Worm (Caenorhabditis elegans): ENCODE data around the gene T06E8.2.

T06E8.2 gene

DNA sequence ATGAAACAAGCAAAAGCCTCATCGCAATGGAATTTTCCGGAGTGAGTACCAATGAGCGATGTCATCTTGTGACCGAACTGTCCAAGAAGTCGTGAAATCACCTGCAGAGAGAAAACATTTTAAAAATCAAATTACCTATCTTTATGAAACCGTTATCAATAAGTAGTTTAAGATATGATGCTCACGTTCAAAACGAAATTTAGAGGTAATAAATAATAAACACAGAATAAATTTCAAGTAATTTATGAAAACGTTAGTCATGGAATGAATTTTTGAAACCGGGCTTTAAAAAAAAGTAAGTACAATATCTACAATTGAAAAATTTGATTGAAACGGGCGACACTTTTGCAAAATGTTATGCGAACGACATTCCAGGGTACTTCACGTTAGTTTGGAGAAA, 48.5 kb downstream of the T06E8.2 start, which contains the start of gene C27H6.8:
TSS of gene C27H6.8 (minus strand) at position 101 of the 400 bp plus-strand sequence.
- TF ChIP-seq pros-1 (tag; optimal IDR thresholded peaks at IDR 0.05) (no peak), che-1 (tag; optimal IDR thresholded peaks at IDR 0.05) (no peak), ceh-34 (tag; optimal IDR thresholded peaks at IDR 0.05) (no peak), zip-5 (tag; optimal IDR thresholded peaks at IDR 0.05) (no peak), ztf-16 (tag; optimal IDR thresholded peaks at IDR 0.05) (no peak), hlh-13 (GFP tag; optimal IDR thresholded peaks at IDR 0.05) (no peak), ref-2 (tag; optimal IDR thresholded peaks at IDR 0.05) (no peak), elt-4 (tag; optimal IDR thresholded peaks at IDR 0.05) (no peak), ttx-3 (tag; optimal IDR thresholded peaks at IDR 0.05) (no peak), rnt-1 (tag; optimal IDR thresholded peaks at IDR 0.05) (no peak), tbx-2 (tag; optimal IDR thresholded peaks at IDR 0.05) (no peak), ets-4 (tag; optimal IDR thresholded peaks at IDR 0.05) (no peak)

DNA sequence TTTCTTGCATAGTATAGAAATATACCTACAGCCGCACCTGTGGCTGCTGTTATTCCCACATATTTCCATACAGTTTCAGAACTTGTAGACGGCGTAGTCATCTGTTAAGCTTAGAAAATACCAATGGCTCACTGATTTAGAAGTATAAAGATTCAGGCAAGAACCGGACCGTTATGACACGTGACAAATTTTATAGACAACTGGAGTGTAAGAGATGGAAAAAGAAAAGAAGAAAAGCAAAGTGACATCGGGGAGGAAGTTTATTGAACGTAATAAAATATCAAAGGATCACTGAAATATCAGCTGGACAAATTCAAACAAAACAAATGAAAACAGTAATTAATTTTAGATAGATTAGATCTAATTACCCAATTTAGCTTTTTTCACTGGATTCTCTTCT, 50.0 kb downstream of the T06E8.2 start, which contains the start of gene rmd-2:
TSS of gene rmd-2 (minus strand) at position 101 of the 400 bp plus-strand sequence.
- no peak for TF ChIP-seq ceh-48 (tag; optimal IDR thresholded peaks at IDR 0.05)
- peak; percentile 28 for TF ChIP-seq hlh-30 (tag; optimal IDR thresholded peaks at IDR 0.05; ENCODE audit: insufficient read depth)

Measured in whole organism, late embryonic.